Worm (Caenorhabditis elegans) whole organism, L4 larva: Measurements from ENCODE around the gene daz-1.

Experiments used
- Y105C5A.15 ChIP-seq: fragments of 200-800 bp; sonication (Bioruptor generic); IDR thresholded peaks from 2 replicates; pipeline ENCODE4 v1.3.6; 2022; ENCODE audit warnings: missing genetic modification characterization, missing compliant biosample characterization
- ZK546.5 ChIP-seq, 2 experiments: sonication (generic microtip); optimal IDR thresholded peaks; 2 replicates each; lab custom pipeline; 2017; ENCODE audit warnings: missing biosample characterization in 2 of 2, missing genetic modification characterization in 2 of 2
- ceh-44 ChIP-seq: fragments of 200-800 bp; sonication (Bioruptor generic); IDR thresholded peaks from 2 replicates; pipeline ENCODE4 v1.3.6; 2022; ENCODE audit warnings: missing genetic modification reagents, missing genetic modification characterization, missing compliant biosample characterization
- ceh-62 ChIP-seq: sonication (generic microtip); optimal IDR thresholded peaks from 2 replicates; lab custom pipeline; 2017; ENCODE audit warnings: missing biosample characterization, missing genetic modification characterization
- dmd-8 ChIP-seq: fragments of 200-800 bp; sonication (Bioruptor generic); IDR thresholded peaks from 2 replicates; pipeline ENCODE4 v1.3.6; 2022; ENCODE audit warnings: missing genetic modification characterization, missing compliant biosample characterization
- egl-27 ChIP-seq: sonication (generic microtip); optimal IDR thresholded peaks from 3 replicates; lab custom pipeline; 2017; ENCODE audit warnings: missing biosample characterization, missing genetic modification reagents, missing genetic modification characterization
- lin-39 ChIP-seq: fragments of 150-350 bp; optimal IDR thresholded peaks from 2 replicates; lab custom pipeline; 2014; ENCODE audit warnings: missing biosample characterization, missing genetic modification reagents, missing genetic modification characterization
- mep-1 ChIP-seq: fragments of 150-350 bp; sonication (generic microtip); optimal IDR thresholded peaks from 3 replicates; lab custom pipeline; 2014; ENCODE audit warnings: missing biosample characterization, missing genetic modification characterization
- nhr-28 ChIP-seq: fragments of 150-350 bp; optimal IDR thresholded peaks from 2 replicates; lab custom pipeline; 2014; ENCODE audit warnings: missing biosample characterization, missing genetic modification characterization
- nhr-41 ChIP-seq: fragments of 200-800 bp; sonication (Bioruptor generic); IDR thresholded peaks from 2 replicates; pipeline ENCODE4 v1.3.6; 2022; ENCODE audit warnings: missing genetic modification reagents, missing genetic modification characterization, missing compliant biosample characterization
- snpc-4 ChIP-seq: fragments of 150-350 bp; optimal IDR thresholded peaks from 2 replicates; lab custom pipeline; 2014; ENCODE audit warnings: missing biosample characterization, missing genetic modification characterization
- zag-1 ChIP-seq: fragments of 150-350 bp; optimal IDR thresholded peaks from 2 replicates; lab custom pipeline; 2014; ENCODE audit warnings: missing biosample characterization, missing genetic modification characterization

DNA sequence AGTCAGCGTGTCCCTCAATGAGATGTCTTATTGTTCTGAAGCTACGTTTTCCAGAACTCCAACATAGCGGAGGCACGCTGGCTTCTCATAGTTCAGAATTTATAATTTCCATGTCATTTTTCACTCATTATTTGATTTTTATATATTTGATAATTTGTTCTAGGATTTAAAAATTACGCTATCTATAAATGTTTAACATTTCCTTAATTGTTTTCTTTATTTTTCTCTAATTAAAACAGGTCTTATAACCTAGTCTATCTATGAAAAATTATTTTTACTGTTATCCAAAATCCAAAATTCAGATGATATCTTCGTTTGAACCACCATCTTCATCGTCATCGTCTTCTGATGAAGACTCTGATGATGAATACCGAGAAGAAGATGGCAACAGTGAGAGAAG is 22.2 kb downstream of the daz-1 start, which contains the start of gene F56D1.1:
- no peak for TF ChIP-seq snpc-4 (tag; lab: Kevin White, UChicago)
- TF ChIP-seq lin-39 (tag; lab: Kevin White, UChicago) = no peak
- no peak for TF ChIP-seq dmd-8 (GFP tag; lab: Robert Waterston, UW)
- no peak for TF ChIP-seq ZK546.5 (tag; optimal IDR thresholded peaks at IDR 0.05; lab: Kevin White, UChicago)
- TF ChIP-seq ceh-44 (GFP tag; lab: Robert Waterston, UW) = no peak
- TF ChIP-seq Y105C5A.15 (GFP tag; lab: Robert Waterston, UW) = no peak
- TF ChIP-seq mep-1 = no peak
- TF ChIP-seq nhr-28 (tag; lab: Kevin White, UChicago) = no peak
- TF ChIP-seq ceh-62 = no peak
- no peak for TF ChIP-seq zag-1 (tag; lab: Kevin White, UChicago)
- TF ChIP-seq nhr-41 = no peak
- no peak for TF ChIP-seq egl-27 (tag; lab: Kevin White, UChicago)
